Worm (Caenorhabditis elegans) whole organism, young adult: Measurements from ENCODE around the gene Y54F10BM.22.
"Not testable (repeated sequence)": the region's sequence is repeated elsewhere in the genome, so short reads cannot be mapped to it uniquely, and the experiment has no call there.

Source experiments
- B0019.2 ChIP-seq: fragments of 200-800 bp; sonication (Bioruptor generic); conservative IDR thresholded peaks from 2 replicates; pipeline ENCODE4 v1.3.6; 2022; ENCODE audit warnings: missing genetic modification reagents, missing genetic modification characterization, missing compliant biosample characterization
- B0336.3 ChIP-seq: fragments of 200-800 bp; sonication (Bioruptor generic); IDR thresholded peaks from 2 replicates; pipeline ENCODE4 v1.3.6; 2022; ENCODE audit warnings: missing genetic modification characterization, missing compliant biosample characterization
- F33H1.4 ChIP-seq: fragments of 200-800 bp; sonication (Bioruptor generic); IDR thresholded peaks from 2 replicates; pipeline ENCODE4 v1.3.6; 2022; ENCODE audit warnings: missing genetic modification reagents, missing genetic modification characterization, missing compliant biosample characterization
- F57C9.4 ChIP-seq: sonication (generic microtip); optimal IDR thresholded peaks from 2 replicates; lab custom pipeline; 2017; ENCODE audit warnings: mild to moderate bottlenecking, missing genetic modification characterization, missing compliant biosample characterization
- K11D2.4 ChIP-seq: fragments of 200-800 bp; sonication (Bioruptor generic); IDR thresholded peaks from 2 replicates; pipeline ENCODE4 v1.3.6; 2022; ENCODE audit warnings: missing genetic modification reagents, missing genetic modification characterization, missing compliant biosample characterization
- T26A5.8 ChIP-seq: sonication (generic microtip); optimal IDR thresholded peaks from 2 replicates; lab custom pipeline; 2016; ENCODE audit warnings: missing genetic modification characterization, missing compliant biosample characterization
- Y53F4B.3 ChIP-seq: fragments of 200-800 bp; sonication (Bioruptor generic); IDR thresholded peaks from 2 replicates; pipeline ENCODE4 v1.3.6; 2022; ENCODE audit warnings: missing genetic modification reagents, missing genetic modification characterization, missing compliant biosample characterization
- Y67H2A.10 ChIP-seq: fragments of 200-800 bp; sonication (Bioruptor generic); conservative IDR thresholded peaks from 2 replicates; pipeline ENCODE4 v1.3.6; 2022; ENCODE audit warnings: missing genetic modification reagents, missing genetic modification characterization, missing compliant biosample characterization
- attf-3 ChIP-seq: fragments of 200-800 bp; sonication (Bioruptor generic); conservative IDR thresholded peaks from 2 replicates; pipeline ENCODE4 v1.3.6; 2022; ENCODE audit warnings: missing genetic modification reagents, missing genetic modification characterization, missing compliant biosample characterization
- bed-2 ChIP-seq: fragments of 200-800 bp; sonication (Bioruptor generic); IDR thresholded peaks from 2 replicates; pipeline ENCODE4 v1.3.6; 2022; ENCODE audit warnings: missing genetic modification reagents, missing genetic modification characterization, missing compliant biosample characterization
- ccch-3 ChIP-seq: fragments of 200-800 bp; sonication (Bioruptor generic); optimal IDR thresholded peaks from 2 replicates; lab custom pipeline; 2018; ENCODE audit warnings: mild to moderate bottlenecking, missing genetic modification characterization, missing compliant biosample characterization
- cebp-2 ChIP-seq: fragments of 200-800 bp; sonication (Bioruptor generic); IDR thresholded peaks from 2 replicates; pipeline ENCODE4 v1.3.6; 2022; ENCODE audit warnings: missing genetic modification characterization, missing compliant biosample characterization
- ceh-79 ChIP-seq: sonication (generic microtip); optimal IDR thresholded peaks from 2 replicates; lab custom pipeline; 2017; ENCODE audit warnings: mild to moderate bottlenecking, missing genetic modification characterization, missing compliant biosample characterization
- ekl-4 ChIP-seq: fragments of 200-800 bp; sonication (Bioruptor generic); IDR thresholded peaks from 2 replicates; pipeline ENCODE4 v1.3.6; 2022; ENCODE audit warnings: missing genetic modification reagents, missing genetic modification characterization, missing compliant biosample characterization
- ets-4 ChIP-seq: fragments of 200-800 bp; sonication (Bioruptor generic); optimal IDR thresholded peaks from 2 replicates; lab custom pipeline; 2018; ENCODE audit warnings: mild to moderate bottlenecking, missing genetic modification characterization, missing compliant biosample characterization
- hlh-26 ChIP-seq: fragments of 200-800 bp; sonication (Bioruptor generic); conservative IDR thresholded peaks from 2 replicates; pipeline ENCODE4 v1.3.6; 2022; ENCODE audit warnings: missing genetic modification reagents, missing genetic modification characterization, missing compliant biosample characterization
- hmg-20 ChIP-seq: fragments of 200-800 bp; sonication (Bioruptor generic); IDR thresholded peaks from 2 replicates; pipeline ENCODE4 v1.3.6; 2022; ENCODE audit warnings: missing genetic modification reagents, missing genetic modification characterization, missing compliant biosample characterization
- let-607 ChIP-seq, 2 experiments: fragments of 200-800 bp in 1 of 2; sonication (Bioruptor generic) in 1 of 2; sonication (generic microtip) in 1 of 2; optimal IDR thresholded peaks; 2 replicates each; lab custom pipeline; 2016 to 2018; ENCODE audit warnings: mild to moderate bottlenecking in 2 of 2, missing compliant biosample characterization in 2 of 2, missing genetic modification characterization in 2 of 2, moderate library complexity in 2 of 2, missing genotype in 1 of 2
- lin-40 ChIP-seq: sonication (generic microtip); optimal IDR thresholded peaks from 2 replicates; lab custom pipeline; 2016; ENCODE audit warnings: missing genetic modification characterization, mild to moderate bottlenecking, missing compliant biosample characterization, missing genotype, missing genetic modification reagents
- lin-54 ChIP-seq: fragments of 200-800 bp; sonication (Bioruptor generic); optimal IDR thresholded peaks from 2 replicates; lab custom pipeline; 2018; ENCODE audit warnings: mild to moderate bottlenecking, missing genetic modification characterization, missing compliant biosample characterization
- lsy-27 ChIP-seq: sonication (generic microtip); optimal IDR thresholded peaks from 2 replicates; lab custom pipeline; 2017; ENCODE audit warnings: missing genetic modification characterization, mild to moderate bottlenecking, missing compliant biosample characterization, antibody characterized with exemption, missing genotype, borderline replicate concordance; ENCODE audit not compliant: insufficient read depth
- madf-8 ChIP-seq: fragments of 200-800 bp; sonication (Bioruptor generic); conservative IDR thresholded peaks from 2 replicates; pipeline ENCODE4 v1.3.6; 2022; ENCODE audit warnings: missing genetic modification reagents, missing genetic modification characterization, missing compliant biosample characterization
- nfya-1 ChIP-seq: sonication (generic microtip); optimal IDR thresholded peaks from 2 replicates; lab custom pipeline; 2017; ENCODE audit warnings: antibody characterized with exemption, missing compliant biosample characterization, missing genetic modification characterization, borderline replicate concordance; ENCODE audit not compliant: insufficient read depth
- nhr-120 ChIP-seq: fragments of 200-800 bp; sonication (Bioruptor generic); IDR thresholded peaks from 2 replicates; pipeline ENCODE4 v1.3.6; 2022; ENCODE audit warnings: missing genetic modification characterization, missing compliant biosample characterization
- nhr-27 ChIP-seq: fragments of 200-800 bp; sonication (Bioruptor generic); optimal IDR thresholded peaks from 2 replicates; lab custom pipeline; 2018; ENCODE audit warnings: mild to moderate bottlenecking, missing genetic modification characterization, moderate library complexity, missing compliant biosample characterization
- nhr-80 ChIP-seq: sonication (generic microtip); optimal IDR thresholded peaks from 2 replicates; lab custom pipeline; 2016; ENCODE audit warnings: missing genetic modification characterization, missing compliant biosample characterization
- nhr-90 ChIP-seq: sonication (generic microtip); optimal IDR thresholded peaks from 2 replicates; lab custom pipeline; 2016; ENCODE audit warnings: missing genotype, mild to moderate bottlenecking, missing genetic modification characterization, missing compliant biosample characterization
- rec-8 ChIP-seq, 2 experiments: sonication (generic microtip); optimal IDR thresholded peaks; 2 replicates each; lab custom pipeline; 2016; ENCODE audit warnings: mild to moderate bottlenecking in 2 of 2, missing genetic modification characterization in 2 of 2, missing genetic modification reagents in 2 of 2, missing genotype in 2 of 2, missing biosample characterization in 1 of 2, missing compliant biosample characterization in 1 of 2, moderate library complexity in 1 of 2
- rpc-1 ChIP-seq, 2 experiments: fragments of 150-350 bp in 1 of 2; sonication (generic microtip) in 1 of 2; optimal IDR thresholded peaks; 2 replicates each; lab custom pipeline; 2014 to 2018; ENCODE audit warnings: missing biosample characterization in 1 of 2, missing genetic modification characterization in 1 of 2, missing genetic modification reagents in 1 of 2, missing genotype in 1 of 2
- snpc-4 ChIP-seq, 5 experiments: fragments of 150-350 bp in 1 of 5; sonication (generic microtip) in 4 of 5; optimal IDR thresholded peaks; 2 replicates each; lab custom pipeline; 2014 to 2018; ENCODE audit warnings: missing genetic modification characterization in 5 of 5, missing biosample characterization in 3 of 5, antibody characterized with exemption in 2 of 5, mild to moderate bottlenecking in 2 of 5, missing compliant biosample characterization in 2 of 5, missing genotype in 2 of 5, moderate library complexity in 2 of 5, missing genetic modification reagents in 1 of 5
- tbp1 ChIP-seq: fragments of 200-800 bp; sonication (Bioruptor generic); optimal IDR thresholded peaks from 2 replicates; lab custom pipeline; 2018; ENCODE audit warnings: mild to moderate bottlenecking, missing genetic modification characterization, missing compliant biosample characterization
- tbx-9 ChIP-seq: sonication (generic microtip); optimal IDR thresholded peaks from 2 replicates; lab custom pipeline; 2016; ENCODE audit warnings: borderline replicate concordance, missing genetic modification characterization, inconsistent platforms, missing compliant biosample characterization
- unc-130 ChIP-seq: sonication (generic microtip); optimal IDR thresholded peaks from 2 replicates; lab custom pipeline; 2016; ENCODE audit warnings: missing genetic modification reagents, missing genetic modification characterization, missing compliant biosample characterization
- xnd-1 ChIP-seq: sonication (generic microtip); optimal IDR thresholded peaks from 2 replicates; lab custom pipeline; 2016; ENCODE audit warnings: missing genotype, missing genetic modification reagents, missing genetic modification characterization, missing compliant biosample characterization

The Y54F10BM.22 gene

DNA sequence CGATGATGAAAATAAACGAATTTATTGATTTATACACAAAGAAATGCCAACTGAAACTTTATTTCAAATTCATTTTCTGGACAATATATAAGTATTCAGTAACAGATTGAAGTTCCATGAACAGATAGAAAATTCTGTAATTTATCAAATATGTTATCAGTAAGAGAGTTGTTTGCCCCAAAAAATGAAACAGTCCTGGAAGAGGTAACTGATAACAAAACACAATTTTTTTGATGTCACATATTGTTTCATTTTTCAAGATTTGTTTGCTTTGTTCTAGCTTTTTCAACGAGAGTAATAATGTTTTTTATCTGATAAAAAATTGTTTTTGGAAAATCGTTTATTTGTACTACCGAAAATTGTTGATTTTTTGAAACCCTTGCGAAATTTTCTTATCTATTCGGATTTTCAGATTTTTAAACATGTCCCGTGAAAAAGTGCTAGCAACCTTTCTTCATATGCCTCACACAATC is 27.6 kb upstream of the Y54F10BM.22 start, which contains the start of gene fbxa-73:
TSS of gene fbxa-73 (plus strand) at position 423 of the 473 bp plus-strand sequence.
- TF ChIP-seq tbx-9 (tag; lab: Kevin White, UChicago) (no peak), nhr-80 (peak; percentile 26)

- TF ChIP-seq K11D2.4 (GFP tag; lab: Robert Waterston, UW): no peak
- no peak for TF ChIP-seq nfya-1
- no peak for TF ChIP-seq Y67H2A.10 (GFP tag; lab: Robert Waterston, UW)
- no peak for TF ChIP-seq unc-130
- TF ChIP-seq nhr-80: no peak
These were observed 25.2 kb upstream of the Y54F10BM.22 start, which contains the start of gene fbxa-71 for ce11 chrIII:2255522-2255921. Gene fbxa-71 (plus strand): TSS chrIII:2255822.

ce11 chrIII:2258863-2259262 is 21.8 kb upstream of the Y54F10BM.22 start, which contains the start of gene fbxa-43:
Gene fbxa-43 (minus strand): TSS chrIII:2258963.
- TF ChIP-seq F57C9.4 (tag; lab: Kevin White, UChicago) (no peak), ceh-79 (no peak), F33H1.4 (no peak), B0019.2 (GFP tag; lab: Robert Waterston, UW) (no peak), attf-3 (GFP tag; lab: Robert Waterston, UW) (no peak), ekl-4 (no peak), let-607 (tag; optimal IDR thresholded peaks at IDR 0.05; lab: Kevin White, UChicago) (no peak), rec-8 (tag; optimal IDR thresholded peaks at IDR 0.05; lab: Kevin White, UChicago) (no peak), tbp1 (GFP tag; lab: Kevin White, UChicago) (no peak), lin-54 (no peak), lsy-27 (no peak), lin-40 (tag; lab: Kevin White, UChicago) (no peak), nhr-90 (tag; lab: Kevin White, UChicago) (no peak)

DNA sequence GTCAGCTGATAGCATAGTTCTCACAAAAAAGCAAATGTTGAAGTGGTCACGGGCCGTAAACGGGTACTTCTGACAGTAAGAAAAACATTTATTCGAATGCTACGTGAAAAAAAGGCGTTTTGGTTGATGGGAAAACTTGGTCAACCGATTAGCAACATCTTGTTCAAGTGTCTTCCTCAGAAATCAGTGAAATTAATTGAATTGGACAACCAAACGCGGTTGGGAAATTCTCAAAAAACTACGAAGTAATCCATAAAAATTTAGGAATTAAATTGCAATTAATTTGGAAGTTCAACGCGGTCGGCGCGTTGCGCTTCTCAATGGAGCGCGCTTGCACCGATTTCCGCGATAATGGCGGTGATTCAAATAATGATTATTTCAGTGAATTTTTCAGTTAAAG is 21.4 kb upstream of the Y54F10BM.22 start:
- TF ChIP-seq nhr-120 (no peak), ccch-3 (no peak), snpc-4 (GFP tag; optimal IDR thresholded peaks at IDR 0.05; lab: Kevin White, UChicago) (no peak), snpc-4 (tag; optimal IDR thresholded peaks at IDR 0.05; lab: Kevin White, UChicago) (no peak)

- not testable (repeated sequence) for TF ChIP-seq nhr-90 (tag; lab: Kevin White, UChicago); madf-8 (GFP tag; lab: Robert Waterston, UW); xnd-1 (tag; lab: Kevin White, UChicago)
These were observed 19.3 kb upstream of the Y54F10BM.22 start, which contains the start of gene fbxa-42 for ce11 chrIII:2261353-2261752. Gene fbxa-42 (minus strand): TSS chrIII:2261453.

- no peak for TF ChIP-seq hmg-20 (GFP tag; lab: Robert Waterston, UW)
- no peak for TF ChIP-seq nhr-27
- no peak for TF ChIP-seq T26A5.8 (tag; lab: Kevin White, UChicago)
- TF ChIP-seq ets-4 (GFP tag; lab: Kevin White, UChicago): no peak
- no peak for TF ChIP-seq B0336.3
- TF ChIP-seq cebp-2 (GFP tag; lab: Robert Waterston, UW): no peak
- TF ChIP-seq Y53F4B.3: no peak
- no peak for TF ChIP-seq bed-2 (GFP tag; lab: Robert Waterston, UW)
- no peak for TF ChIP-seq madf-8 (GFP tag; lab: Robert Waterston, UW)
- TF ChIP-seq hlh-26: no peak
- TF ChIP-seq rpc-1 (optimal IDR thresholded peaks at IDR 0.05; lab: Kevin White, UChicago): no peak
- TF ChIP-seq rpc-1 (tag; optimal IDR thresholded peaks at IDR 0.05; lab: Kevin White, UChicago): no peak
- TF ChIP-seq tbp1 (GFP tag; lab: Kevin White, UChicago): no peak
These were observed 17.8 kb upstream of the Y54F10BM.22 start, which contains the start of gene Y54F10BM.6 for ce11 chrIII:2262942-2263341. Gene Y54F10BM.6 (plus strand): TSS chrIII:2263242.
